Fruit fly (Drosophila melanogaster) ovary, adult (tissue): Measurements from ENCODE around the gene qua.

Experiments used
- CG17801 ChIP-seq: fragments of 200-800 bp; optimal IDR thresholded peaks from 2 replicates; lab custom pipeline; 2019; ENCODE audit warnings: missing biosample characterization, mild to moderate bottlenecking, missing genetic modification characterization, moderate library complexity; ENCODE audit not compliant: partially characterized antibody

Gene qua

dm6 chr2L:17497108-17497507 is at the start of gene qua:
Gene qua (minus strand): TSS chr2L:17497208.
- no peak for TF ChIP-seq CG17801 (GFP tag; lab: Kevin White, UChicago)

dm6 chr2L:17542661-17543278 is 45.8 kb upstream of the qua start:
- TF ChIP-seq CG17801 (GFP tag; lab: Kevin White, UChicago), result no peak

dm6 chr2L:17541106-17541505 is 44.1 kb upstream of the qua start:
- TF ChIP-seq CG17801 (GFP tag; lab: Kevin White, UChicago), result no peak

dm6 chr2L:17533794-17534193 is 36.8 kb upstream of the qua start:
- TF ChIP-seq CG17801 (GFP tag; lab: Kevin White, UChicago), result no peak

- no peak for TF ChIP-seq CG17801 (GFP tag; lab: Kevin White, UChicago)
These were observed 35.1 kb upstream of the qua start, which contains the start of gene CG15145 for dm6 chr2L:17532134-17532533. Gene CG15145 (minus strand): TSS chr2L:17532234.

- TF ChIP-seq CG17801 (GFP tag; lab: Kevin White, UChicago), result no peak
These were observed 32.0 kb upstream of the qua start, which contains the start of gene CG15144 for dm6 chr2L:17529022-17529421. Gene CG15144 (minus strand): TSS chr2L:17529122.

- TF ChIP-seq CG17801 (GFP tag; lab: Kevin White, UChicago), result no peak
These were observed 27.4 kb upstream of the qua start, which contains the start of gene CG15143 for dm6 chr2L:17524449-17524848. Gene CG15143 (minus strand): TSS chr2L:17524549.

- TF ChIP-seq CG17801 (GFP tag; lab: Kevin White, UChicago), result no peak
These were observed 17.2 kb upstream of the qua start for dm6 chr2L:17514090-17514715.

- no peak for TF ChIP-seq CG17801 (GFP tag; lab: Kevin White, UChicago)
These were observed 4.0 kb upstream of the qua start, which contains the start of the genes mEFTs and Dhc36C for dm6 chr2L:17500946-17501451. Gene mEFTs (minus strand): TSS chr2L:17501106. Gene Dhc36C (plus strand): TSS chr2L:17501401.

- TF ChIP-seq CG17801 (GFP tag; lab: Kevin White, UChicago), result no peak
These were observed 1.7 kb upstream of the qua start, which contains the start of gene CG15142 for dm6 chr2L:17498721-17499120. Gene CG15142 (minus strand): TSS chr2L:17498821.

- TF ChIP-seq CG17801 (GFP tag; lab: Kevin White, UChicago), result no peak
These were observed 1.2 kb downstream of the qua start for dm6 chr2L:17495759-17496158.

dm6 chr2L:17492680-17493079 is 4.3 kb downstream of the qua start:
- no peak for TF ChIP-seq CG17801 (GFP tag; lab: Kevin White, UChicago)

dm6 chr2L:17486264-17486663 is 10.7 kb downstream of the qua start, which contains the start of gene CG43220:
Gene CG43220 (plus strand): TSS chr2L:17486564.
- no peak for TF ChIP-seq CG17801 (GFP tag; lab: Kevin White, UChicago)

- TF ChIP-seq CG17801 (GFP tag; lab: Kevin White, UChicago), result no peak
These were observed 11.6 kb downstream of the qua start, which contains the start of the genes CG43221 and CG43645 for dm6 chr2L:17485457-17485856. Gene CG43221 (plus strand): TSS chr2L:17485757. Gene CG43645 (plus strand): TSS chr2L:17485757.

- peak; percentile 84 for TF ChIP-seq CG17801 (GFP tag; lab: Kevin White, UChicago)
These were observed 12.8 kb downstream of the qua start, which contains the start of the genes GCS2beta and CG5131 for dm6 chr2L:17484174-17484573. Gene GCS2beta (minus strand): TSS chr2L:17484307. Gene CG5131 (plus strand): TSS chr2L:17484501.
